Worm (Caenorhabditis elegans) whole organism, L4 larva: Measurements from ENCODE around the gene nhr-28.

Experiments used
- ZK546.5 ChIP-seq, 2 experiments: sonication (generic microtip); optimal IDR thresholded peaks; 2 replicates each; lab custom pipeline; 2017; ENCODE audit warnings: missing biosample characterization in 2 of 2, missing genetic modification characterization in 2 of 2
- aha-1 ChIP-seq: fragments of 150-350 bp; peaks from one replicate; lab custom pipeline; 2014; ENCODE audit warnings: missing biosample characterization, missing genetic modification characterization
- attf-4 ChIP-seq: sonication (generic microtip); optimal IDR thresholded peaks from 3 replicates; lab custom pipeline; 2017; ENCODE audit warnings: missing biosample characterization, missing genetic modification characterization
- dmd-6 ChIP-seq: fragments of 200-800 bp; sonication (Bioruptor generic); IDR thresholded peaks from 2 replicates; pipeline ENCODE4 v1.3.6; 2022; ENCODE audit warnings: missing genetic modification reagents, missing genetic modification characterization, missing compliant biosample characterization
- lir-3 ChIP-seq: sonication (generic microtip); optimal IDR thresholded peaks from 2 replicates; lab custom pipeline; 2016; ENCODE audit warnings: mild to moderate bottlenecking, missing genetic modification characterization, missing compliant biosample characterization
- madf-5 ChIP-seq, 2 experiments: fragments of 200-800 bp; sonication (Bioruptor generic); IDR thresholded peaks; 2 replicates each; pipeline ENCODE4 v1.3.6; 2022; ENCODE audit warnings: missing compliant biosample characterization in 2 of 2, missing genetic modification characterization in 2 of 2
- nhr-11 ChIP-seq: fragments of 150-350 bp; optimal IDR thresholded peaks from 2 replicates; lab custom pipeline; 2014; ENCODE audit warnings: missing biosample characterization, missing genetic modification characterization
- nhr-237 ChIP-seq: sonication (generic microtip); optimal IDR thresholded peaks from 2 replicates; lab custom pipeline; 2017; ENCODE audit warnings: missing biosample characterization, missing genetic modification characterization
- nhr-28 ChIP-seq: fragments of 150-350 bp; optimal IDR thresholded peaks from 2 replicates; lab custom pipeline; 2014; ENCODE audit warnings: missing biosample characterization, missing genetic modification characterization
- pha-4 ChIP-seq, 2 experiments: fragments of 150-350 bp in 1 of 2; fragments of 200-800 bp in 1 of 2; sonication (Bioruptor generic) in 1 of 2; IDR thresholded peaks in 1 of 2; optimal IDR thresholded peaks in 1 of 2; 2 replicates each; pipeline versions ENCODE4 v1.3.6 to Lab custom; 2014 to 2022; ENCODE audit warnings: missing genetic modification characterization in 2 of 2, missing genetic modification reagents in 2 of 2, missing biosample characterization in 1 of 2, missing compliant biosample characterization in 1 of 2
- unc-39 ChIP-seq: sonication (generic microtip); optimal IDR thresholded peaks from 2 replicates; lab custom pipeline; 2017; ENCODE audit warnings: missing biosample characterization, missing genetic modification characterization

DNA sequence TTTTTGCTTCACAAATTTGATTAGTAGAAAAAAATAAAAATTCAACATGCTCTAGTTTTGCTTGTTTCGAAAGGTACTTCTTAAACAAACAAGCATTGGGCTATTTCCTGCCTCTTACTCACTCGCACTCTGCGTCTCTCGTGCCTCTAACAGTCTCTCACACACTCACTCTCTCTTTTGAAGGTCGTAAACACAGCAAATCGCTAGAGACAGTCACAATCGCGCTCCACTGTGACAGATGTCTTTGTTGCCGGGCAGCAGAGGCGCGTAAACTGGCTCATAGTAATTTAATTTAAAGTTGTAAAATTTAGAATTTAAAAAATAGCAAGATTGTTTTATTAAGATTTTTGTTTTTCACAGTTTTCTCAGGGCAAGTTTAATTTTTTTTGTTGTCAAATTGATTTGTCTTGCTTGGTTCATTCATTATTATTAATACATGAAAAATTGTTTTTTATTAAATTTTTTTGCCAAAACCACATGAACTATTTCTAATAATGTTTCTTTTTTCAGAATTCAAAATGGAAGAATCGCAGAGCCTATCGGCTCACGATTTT, 22.8 kb upstream of the nhr-28 start, which contains the start of gene taf-3:
- TF ChIP-seq madf-5 (GFP tag; IDR thresholded peaks at IDR 0.05; lab: Robert Waterston, UW) = no peak
- TF ChIP-seq pha-4 (GFP tag; IDR thresholded peaks at IDR 0.05; lab: Robert Waterston, UW) = no peak
- TF ChIP-seq pha-4 (tag; optimal IDR thresholded peaks at IDR 0.05; lab: Kevin White, UChicago) = peak; percentile 66
- no peak for TF ChIP-seq attf-4 (tag; lab: Kevin White, UChicago)
- no peak for TF ChIP-seq unc-39
- TF ChIP-seq nhr-11 = peak; percentile 43
- no peak for TF ChIP-seq nhr-237 (tag; lab: Kevin White, UChicago)
- TF ChIP-seq aha-1 (tag; lab: Kevin White, UChicago) = peak; percentile 93
- peak; percentile 42; the same call in 1 of the 2 replicates for TF ChIP-seq dmd-6
- peak; percentile 71 for TF ChIP-seq nhr-28
- no peak for TF ChIP-seq ZK546.5 (tag; optimal IDR thresholded peaks at IDR 0.05; lab: Kevin White, UChicago)
- TF ChIP-seq lir-3 = no peak
